Worm (Caenorhabditis elegans) whole organism, L4/young adult: ENCODE data around the gene F31F6.1.

ENCODE experiments used
- W03F9.2 ChIP-seq: fragments of 150-350 bp; optimal IDR thresholded peaks from 2 replicates; lab custom pipeline; 2014; ENCODE audit warnings: missing biosample characterization, missing genetic modification characterization
- dao-5 ChIP-seq: sonication (generic microtip); optimal IDR thresholded peaks from 2 replicates; lab custom pipeline; 2016; ENCODE audit warnings: missing genotype, missing genetic modification characterization, moderate library complexity, missing compliant biosample characterization
- him-1 ChIP-seq: sonication (generic microtip); optimal IDR thresholded peaks from 2 replicates; lab custom pipeline; 2016; ENCODE audit warnings: missing genotype, missing genetic modification reagents, missing genetic modification characterization, missing compliant biosample characterization

Gene F31F6.1

ce11 chrX:14868200-14868599 lies at the start of gene F31F6.1:
Gene F31F6.1 (minus strand): TSS chrX:14868300.
- no peak for TF ChIP-seq W03F9.2
- no peak for TF ChIP-seq dao-5 (tag; lab: Kevin White, UChicago)
- TF ChIP-seq him-1 (tag; lab: Kevin White, UChicago) = no peak

ce11 chrX:14916767-14917166 lies 48.7 kb upstream of the F31F6.1 start:
- TF ChIP-seq him-1 (tag; lab: Kevin White, UChicago) = no peak
- TF ChIP-seq dao-5 (tag; lab: Kevin White, UChicago) = no peak
- TF ChIP-seq W03F9.2 = no peak

ce11 chrX:14910689-14911088 lies 42.6 kb upstream of the F31F6.1 start:
- TF ChIP-seq dao-5 (tag; lab: Kevin White, UChicago) (no peak), him-1 (tag; lab: Kevin White, UChicago) (no peak), W03F9.2 (no peak)

ce11 chrX:14907257-14907801 lies 39.2 kb upstream of the F31F6.1 start:
- TF ChIP-seq dao-5 (tag; lab: Kevin White, UChicago) = no peak
- no peak for TF ChIP-seq W03F9.2
- TF ChIP-seq him-1 (tag; lab: Kevin White, UChicago) = no peak

ce11 chrX:14905161-14905560 lies 37.1 kb upstream of the F31F6.1 start, which contains the start of gene hex-5:
Gene hex-5 (minus strand): TSS chrX:14905261.
- no peak for TF ChIP-seq W03F9.2
- TF ChIP-seq dao-5 (tag; lab: Kevin White, UChicago) = no peak
- TF ChIP-seq him-1 (tag; lab: Kevin White, UChicago) = no peak

- TF ChIP-seq W03F9.2 (no peak), dao-5 (tag; lab: Kevin White, UChicago) (no peak), him-1 (tag; lab: Kevin White, UChicago) (no peak)
Measured at ce11 chrX:14903424-14903823, 35.3 kb upstream of the F31F6.1 start.

- TF ChIP-seq W03F9.2 (no peak), dao-5 (tag; lab: Kevin White, UChicago) (no peak), him-1 (tag; lab: Kevin White, UChicago) (no peak)
Measured at ce11 chrX:14900487-14900886, 32.4 kb upstream of the F31F6.1 start.

ce11 chrX:14898205-14898604 lies 30.1 kb upstream of the F31F6.1 start, which contains the start of gene lips-8:
Gene lips-8 (plus strand): TSS chrX:14898505.
- TF ChIP-seq him-1 (tag; lab: Kevin White, UChicago) = no peak
- TF ChIP-seq dao-5 (tag; lab: Kevin White, UChicago) = no peak
- no peak for TF ChIP-seq W03F9.2

- TF ChIP-seq him-1 (tag; lab: Kevin White, UChicago) (no peak), dao-5 (tag; lab: Kevin White, UChicago) (no peak), W03F9.2 (no peak)
Measured at ce11 chrX:14897192-14897591, 29.1 kb upstream of the F31F6.1 start.

- TF ChIP-seq him-1 (tag; lab: Kevin White, UChicago) (no peak), dao-5 (tag; lab: Kevin White, UChicago) (no peak), W03F9.2 (no peak)
Measured at ce11 chrX:14894845-14895244, 26.7 kb upstream of the F31F6.1 start, which contains the start of gene nac-1. Gene nac-1 (plus strand): TSS chrX:14895145.

- TF ChIP-seq dao-5 (tag; lab: Kevin White, UChicago) = no peak
- no peak for TF ChIP-seq him-1 (tag; lab: Kevin White, UChicago)
- TF ChIP-seq W03F9.2 = no peak
Measured at ce11 chrX:14894380-14894779, 26.3 kb upstream of the F31F6.1 start.

ce11 chrX:14888188-14888587 lies 20.1 kb upstream of the F31F6.1 start, which contains the start of gene daf-6:
Gene daf-6 (plus strand): TSS chrX:14888488.
- TF ChIP-seq him-1 (tag; lab: Kevin White, UChicago) = no peak
- TF ChIP-seq W03F9.2 = no peak
- TF ChIP-seq dao-5 (tag; lab: Kevin White, UChicago) = no peak

- TF ChIP-seq him-1 (tag; lab: Kevin White, UChicago) (no peak), W03F9.2 (no peak)
Measured at ce11 chrX:14885855-14886254, 17.8 kb upstream of the F31F6.1 start.

ce11 chrX:14881119-14881518 lies 13.0 kb upstream of the F31F6.1 start, which contains the start of gene flp-8:
Gene flp-8 (plus strand): TSS chrX:14881419.
- TF ChIP-seq W03F9.2 = no peak
- TF ChIP-seq him-1 (tag; lab: Kevin White, UChicago) = no peak
- no peak for TF ChIP-seq dao-5 (tag; lab: Kevin White, UChicago)

ce11 chrX:14877691-14878090 lies 9.6 kb upstream of the F31F6.1 start:
- no peak for TF ChIP-seq him-1 (tag; lab: Kevin White, UChicago)
- no peak for TF ChIP-seq W03F9.2
- no peak for TF ChIP-seq dao-5 (tag; lab: Kevin White, UChicago)
